Worm (Caenorhabditis elegans) whole organism, young adult: ENCODE measurements around the gene taf-10.

Experiments used
- B0336.3 ChIP-seq: fragments of 200-800 bp; sonication (Bioruptor generic); IDR thresholded peaks from 2 replicates; pipeline ENCODE4 v1.3.6; 2022; ENCODE audit warnings: missing genetic modification characterization, missing compliant biosample characterization
- F52B5.7 ChIP-seq: sonication (generic microtip); optimal IDR thresholded peaks from 2 replicates; lab custom pipeline; 2016; ENCODE audit warnings: mild to moderate bottlenecking, missing genetic modification characterization, missing compliant biosample characterization
- F55B11.4 ChIP-seq: sonication (generic microtip); optimal IDR thresholded peaks from 2 replicates; lab custom pipeline; 2016; ENCODE audit warnings: missing compliant biosample characterization, missing genetic modification characterization, borderline replicate concordance; ENCODE audit not compliant: insufficient read depth
- K11D2.4 ChIP-seq: fragments of 200-800 bp; sonication (Bioruptor generic); IDR thresholded peaks from 2 replicates; pipeline ENCODE4 v1.3.6; 2022; ENCODE audit warnings: missing genetic modification reagents, missing genetic modification characterization, missing compliant biosample characterization
- K12H6.12 ChIP-seq: fragments of 200-800 bp; sonication (Bioruptor generic); optimal IDR thresholded peaks from 2 replicates; lab custom pipeline; 2018; ENCODE audit warnings: mild to moderate bottlenecking, missing genetic modification characterization, missing compliant biosample characterization
- Y53F4B.3 ChIP-seq: fragments of 200-800 bp; sonication (Bioruptor generic); IDR thresholded peaks from 2 replicates; pipeline ENCODE4 v1.3.6; 2022; ENCODE audit warnings: missing genetic modification reagents, missing genetic modification characterization, missing compliant biosample characterization
- Y53G8AR.9 ChIP-seq: fragments of 200-800 bp; sonication (Bioruptor generic); conservative IDR thresholded peaks from 2 replicates; pipeline ENCODE4 v1.3.6; 2022; ENCODE audit warnings: missing genetic modification reagents, missing genetic modification characterization, missing compliant biosample characterization
- Y56A3A.18 ChIP-seq: fragments of 200-800 bp; sonication (Bioruptor generic); IDR thresholded peaks from 2 replicates; pipeline ENCODE4 v1.3.6; 2022; ENCODE audit warnings: missing genetic modification reagents, missing genetic modification characterization, missing compliant biosample characterization
- ama-1 ChIP-seq, 3 experiments: fragments of 150-350 bp in 1 of 3; sonication (generic microtip) in 2 of 3; optimal IDR thresholded peaks; 2 replicates each; lab custom pipeline; 2014 to 2018; ENCODE audit warnings: missing biosample characterization in 2 of 3, missing genetic modification characterization in 2 of 3, missing genetic modification reagents in 2 of 3
- aptf-3 ChIP-seq: fragments of 200-800 bp; sonication (Bioruptor generic); IDR thresholded peaks from 2 replicates; pipeline ENCODE4 v1.3.6; 2022; ENCODE audit warnings: missing genetic modification characterization, missing compliant biosample characterization
- athp-1 ChIP-seq: sonication (generic microtip); optimal IDR thresholded peaks from 2 replicates; lab custom pipeline; 2017; ENCODE audit warnings: mild to moderate bottlenecking, missing genetic modification characterization, missing compliant biosample characterization
- attf-3 ChIP-seq: fragments of 200-800 bp; sonication (Bioruptor generic); conservative IDR thresholded peaks from 2 replicates; pipeline ENCODE4 v1.3.6; 2022; ENCODE audit warnings: missing genetic modification reagents, missing genetic modification characterization, missing compliant biosample characterization
- ceh-79 ChIP-seq: sonication (generic microtip); optimal IDR thresholded peaks from 2 replicates; lab custom pipeline; 2017; ENCODE audit warnings: mild to moderate bottlenecking, missing genetic modification characterization, missing compliant biosample characterization
- chd-7 ChIP-seq: sonication (generic microtip); optimal IDR thresholded peaks from 2 replicates; lab custom pipeline; 2016; ENCODE audit warnings: mild to moderate bottlenecking, missing genetic modification characterization, moderate library complexity, missing compliant biosample characterization
- die-1 ChIP-seq: sonication (generic microtip); optimal IDR thresholded peaks from 2 replicates; lab custom pipeline; 2016; ENCODE audit warnings: missing genotype, mild to moderate bottlenecking, missing genetic modification characterization, missing compliant biosample characterization
- dox-1 ChIP-seq: fragments of 200-800 bp; sonication (Bioruptor generic); IDR thresholded peaks from 2 replicates; pipeline ENCODE4 v1.3.6; 2022; ENCODE audit warnings: missing genetic modification reagents, missing genetic modification characterization, missing compliant biosample characterization
- egl-18 ChIP-seq: fragments of 200-800 bp; sonication (Bioruptor generic); IDR thresholded peaks from 2 replicates; pipeline ENCODE4 v1.3.6; 2022; ENCODE audit warnings: missing genetic modification reagents, missing genetic modification characterization, missing compliant biosample characterization
- egrh-3 ChIP-seq: fragments of 200-800 bp; sonication (Bioruptor generic); IDR thresholded peaks from 2 replicates; pipeline ENCODE4 v1.3.6; 2022; ENCODE audit warnings: missing genetic modification reagents, missing genetic modification characterization, missing compliant biosample characterization
- ets-4 ChIP-seq: fragments of 200-800 bp; sonication (Bioruptor generic); optimal IDR thresholded peaks from 2 replicates; lab custom pipeline; 2018; ENCODE audit warnings: mild to moderate bottlenecking, missing genetic modification characterization, missing compliant biosample characterization
- hlh-12 ChIP-seq: sonication (generic microtip); optimal IDR thresholded peaks from 2 replicates; lab custom pipeline; 2016; ENCODE audit warnings: missing genetic modification characterization, missing compliant biosample characterization
- hmg-1.2 ChIP-seq: fragments of 200-800 bp; sonication (Bioruptor generic); IDR thresholded peaks from 2 replicates; pipeline ENCODE4 v1.3.6; 2022; ENCODE audit warnings: missing genetic modification reagents, missing genetic modification characterization, missing compliant biosample characterization
- hrde-1 ChIP-seq: sonication (generic microtip); optimal IDR thresholded peaks from 2 replicates; lab custom pipeline; 2016; ENCODE audit warnings: missing genetic modification characterization, mild to moderate bottlenecking, missing compliant biosample characterization, moderate library complexity, missing genotype, missing genetic modification reagents, borderline replicate concordance
- lin-35 ChIP-seq, 3 experiments: fragments of 150-350 bp in 2 of 3; sonication (generic microtip) in 1 of 3; optimal IDR thresholded peaks; 2 replicates each; lab custom pipeline; 2014 to 2018; ENCODE audit warnings: missing biosample characterization in 3 of 3, missing genetic modification characterization in 3 of 3, missing genetic modification reagents in 3 of 3
- lin-54 ChIP-seq: fragments of 200-800 bp; sonication (Bioruptor generic); optimal IDR thresholded peaks from 2 replicates; lab custom pipeline; 2018; ENCODE audit warnings: mild to moderate bottlenecking, missing genetic modification characterization, missing compliant biosample characterization
- madf-10 ChIP-seq: sonication (generic microtip); optimal IDR thresholded peaks from 2 replicates; lab custom pipeline; 2016; ENCODE audit warnings: mild to moderate bottlenecking, missing genetic modification characterization, missing compliant biosample characterization
- madf-6 ChIP-seq: fragments of 200-800 bp; sonication (Bioruptor generic); IDR thresholded peaks from 2 replicates; pipeline ENCODE4 v1.3.6; 2022; ENCODE audit warnings: missing genetic modification reagents, missing genetic modification characterization, missing compliant biosample characterization
- mes-4 ChIP-seq: sonication (generic microtip); optimal IDR thresholded peaks from 2 replicates; lab custom pipeline; 2016; ENCODE audit warnings: missing genotype, missing genetic modification characterization, missing compliant biosample characterization
- nhr-90 ChIP-seq: sonication (generic microtip); optimal IDR thresholded peaks from 2 replicates; lab custom pipeline; 2016; ENCODE audit warnings: missing genotype, mild to moderate bottlenecking, missing genetic modification characterization, missing compliant biosample characterization
- pbrm-1 ChIP-seq: fragments of 200-800 bp; sonication (Bioruptor generic); IDR thresholded peaks from 2 replicates; pipeline ENCODE4 v1.3.6; 2022; ENCODE audit warnings: missing genetic modification reagents, missing genetic modification characterization, missing compliant biosample characterization
- snpc-4 ChIP-seq, 5 experiments: fragments of 150-350 bp in 1 of 5; sonication (generic microtip) in 4 of 5; optimal IDR thresholded peaks; 2 replicates each; lab custom pipeline; 2014 to 2018; ENCODE audit warnings: missing genetic modification characterization in 5 of 5, missing biosample characterization in 3 of 5, antibody characterized with exemption in 2 of 5, mild to moderate bottlenecking in 2 of 5, missing compliant biosample characterization in 2 of 5, missing genotype in 2 of 5, moderate library complexity in 2 of 5, missing genetic modification reagents in 1 of 5
- xnd-1 ChIP-seq: sonication (generic microtip); optimal IDR thresholded peaks from 2 replicates; lab custom pipeline; 2016; ENCODE audit warnings: missing genotype, missing genetic modification reagents, missing genetic modification characterization, missing compliant biosample characterization
- zfh-2 ChIP-seq: fragments of 200-800 bp; sonication (Bioruptor generic); conservative IDR thresholded peaks from 2 replicates; pipeline ENCODE4 v1.3.6; 2022; ENCODE audit warnings: missing genetic modification reagents, missing genetic modification characterization, missing compliant biosample characterization
- zim-3 ChIP-seq: sonication (generic microtip); optimal IDR thresholded peaks from 2 replicates; lab custom pipeline; 2017; ENCODE audit warnings: mild to moderate bottlenecking, missing genetic modification characterization, moderate library complexity, missing compliant biosample characterization
- ztf-18 ChIP-seq: sonication (generic microtip); optimal IDR thresholded peaks from 2 replicates; lab custom pipeline; 2016; ENCODE audit warnings: missing genotype, mild to moderate bottlenecking, missing genetic modification characterization, missing compliant biosample characterization
- ztf-22 ChIP-seq: fragments of 200-800 bp; sonication (Bioruptor generic); optimal IDR thresholded peaks from 2 replicates; lab custom pipeline; 2018; ENCODE audit warnings: mild to moderate bottlenecking, missing genetic modification characterization, moderate library complexity, missing compliant biosample characterization
- ztf-25 ChIP-seq: fragments of 200-800 bp; sonication (Bioruptor generic); IDR thresholded peaks from 2 replicates; pipeline ENCODE4 v1.3.6; 2022; ENCODE audit warnings: missing genetic modification reagents, missing genetic modification characterization, missing compliant biosample characterization
- ztf-28 ChIP-seq: fragments of 200-800 bp; sonication (Bioruptor generic); IDR thresholded peaks from 2 replicates; pipeline ENCODE4 v1.3.6; 2022; ENCODE audit warnings: missing genetic modification reagents, missing genetic modification characterization, missing compliant biosample characterization

Gene taf-10

ce11 chrV:4689234-4689633 is 2.3 kb downstream of the taf-10 start, which contains the start of gene K03B4.1 (continued):
- TF ChIP-seq hrde-1 (peak; percentile 32), F55B11.4 (tag; lab: Kevin White, UChicago) (no peak), aptf-3 (GFP tag; lab: Robert Waterston, UW) (no peak), egl-18 (no peak), F52B5.7 (tag; lab: Kevin White, UChicago) (peak; percentile 29), madf-10 (tag; lab: Kevin White, UChicago) (no peak), ztf-22 (GFP tag; lab: Kevin White, UChicago) (no peak), madf-6 (GFP tag; lab: Robert Waterston, UW) (peak; percentile 40), nhr-90 (tag; lab: Kevin White, UChicago) (no peak), ama-1 (optimal IDR thresholded peaks at IDR 0.05; lab: Kevin White, UChicago) (no peak), ama-1 (GFP tag; optimal IDR thresholded peaks at IDR 0.05; lab: Kevin White, UChicago) (no peak), Y53G8AR.9 (peak; percentile 37; the same call in 1 of the 2 replicates), K11D2.4 (no peak), dox-1 (GFP tag; lab: Robert Waterston, UW) (0 out of 2 replicates have a peak, but pooled peaks have one; percentile 25), xnd-1 (tag; lab: Kevin White, UChicago) (no peak), die-1 (tag; lab: Kevin White, UChicago) (peak; percentile 14), ztf-25 (no peak), ceh-79 (tag; lab: Kevin White, UChicago) (peak; percentile 46), B0336.3 (GFP tag; lab: Robert Waterston, UW) (0 out of 2 replicates have a peak, but pooled peaks have one; percentile 24), pbrm-1 (no peak), zim-3 (tag; lab: Kevin White, UChicago) (peak; percentile 56), athp-1 (tag; lab: Kevin White, UChicago) (peak; percentile 49), ztf-28 (GFP tag; lab: Robert Waterston, UW) (no peak), snpc-4 (GFP tag; optimal IDR thresholded peaks at IDR 0.05; lab: Kevin White, UChicago) (no peak), snpc-4 (tag; optimal IDR thresholded peaks at IDR 0.05; lab: Kevin White, UChicago) (peak in 1 of 4 experiments; percentile 1), Y53F4B.3 (GFP tag; lab: Robert Waterston, UW) (no peak), mes-4 (tag; lab: Kevin White, UChicago) (no peak), chd-7 (tag; lab: Kevin White, UChicago) (no peak), ets-4 (no peak), K12H6.12 (tag; lab: Kevin White, UChicago) (no peak), lin-54 (no peak), ztf-18 (no peak), attf-3 (GFP tag; lab: Robert Waterston, UW) (no peak)
- TF ChIP-seq, all 124 proteins: peak for 14

ce11 chrV:4691657-4692056 is 4.8 kb downstream of the taf-10 start:
- TF ChIP-seq die-1 (tag; lab: Kevin White, UChicago) (no peak), egrh-3 (GFP tag; lab: Robert Waterston, UW) (peak; percentile 69; the same call in 1 of the 2 replicates), Y56A3A.18 (0 out of 2 replicates have a peak, but pooled peaks have one; percentile 22), hlh-12 (tag; lab: Kevin White, UChicago) (no peak), dox-1 (GFP tag; lab: Robert Waterston, UW) (no peak), lin-35 (GFP tag; optimal IDR thresholded peaks at IDR 0.05; lab: Kevin White, UChicago) (no peak), zfh-2 (GFP tag; lab: Robert Waterston, UW) (0 out of 2 replicates have a peak, but pooled peaks have one; percentile 31), hmg-1.2 (GFP tag; lab: Robert Waterston, UW) (0 out of 2 replicates have a peak, but pooled peaks have one; percentile 16)
